Fruit fly (Drosophila melanogaster) whole organism, embryonic: ENCODE measurements around the gene Cdc16.

Source experiments
- B-H1 ChIP-seq: fragments of 200-800 bp; sonication (Bioruptor generic); IDR thresholded peaks from 3 replicates; pipeline ENCODE4 v1.3.6; 2022; ENCODE audit warnings: missing biosample characterization, missing genetic modification characterization
- CG10543 ChIP-seq: fragments of 200-800 bp; sonication (Bioruptor generic); optimal IDR thresholded peaks from 3 replicates; lab custom pipeline; 2017; ENCODE audit warnings: missing biosample characterization, mild to moderate bottlenecking, missing genetic modification characterization, moderate library complexity
- CG11695 ChIP-seq: fragments of 200-800 bp; sonication (Bioruptor generic); IDR thresholded peaks from 3 replicates; pipeline ENCODE4 v1.3.6; 2022; ENCODE audit warnings: missing biosample characterization, missing genetic modification characterization
- CG11723 ChIP-seq: fragments of 200-800 bp; sonication (Bioruptor generic); optimal IDR thresholded peaks from 2 replicates; lab custom pipeline; 2017; ENCODE audit warnings: missing biosample characterization, mild to moderate bottlenecking, missing genetic modification characterization
- CG1233 ChIP-seq: fragments of 200-800 bp; sonication (Bioruptor generic); optimal IDR thresholded peaks from 4 replicates; lab custom pipeline; 2018; ENCODE audit warnings: missing biosample characterization, mild to moderate bottlenecking, missing genetic modification characterization
- CG12769 ChIP-seq: fragments of 200-800 bp; sonication (Bioruptor generic); optimal IDR thresholded peaks from 2 replicates; lab custom pipeline; 2019; ENCODE audit warnings: missing biosample characterization, mild to moderate bottlenecking, missing genetic modification characterization, moderate library complexity
- CG12942 ChIP-seq: fragments of 200-800 bp; sonication (Bioruptor generic); optimal IDR thresholded peaks from 3 replicates; lab custom pipeline; 2016; ENCODE audit warnings: missing biosample characterization, missing genetic modification characterization
- CG13424 ChIP-seq: fragments of 200-800 bp; sonication (Bioruptor generic); optimal IDR thresholded peaks from 2 replicates; lab custom pipeline; 2019; ENCODE audit warnings: missing biosample characterization, mild to moderate bottlenecking, missing genetic modification characterization, moderate library complexity
- CG16815 ChIP-seq: fragments of 200-800 bp; sonication (Bioruptor generic); optimal IDR thresholded peaks from 3 replicates; lab custom pipeline; 2017; ENCODE audit warnings: missing biosample characterization, mild to moderate bottlenecking, missing genetic modification characterization
- CG2875 ChIP-seq: fragments of 200-800 bp; sonication (Bioruptor generic); optimal IDR thresholded peaks from 2 replicates; lab custom pipeline; 2017; ENCODE audit warnings: missing biosample characterization, mild to moderate bottlenecking, missing genetic modification characterization, missing genetic modification reagents
- CG3065 ChIP-seq: fragments of 200-800 bp; sonication (Bioruptor generic); optimal IDR thresholded peaks from 2 replicates; lab custom pipeline; 2016; ENCODE audit warnings: missing biosample characterization, missing genetic modification characterization
- CG32532 ChIP-seq: fragments of 200-800 bp; sonication (Bioruptor generic); IDR thresholded peaks from 2 replicates; pipeline ENCODE4 v1.3.6; 2022; ENCODE audit warnings: missing biosample characterization, missing genetic modification characterization
- CG33557 ChIP-seq: fragments of 200-800 bp; sonication (Bioruptor generic); optimal IDR thresholded peaks from 2 replicates; lab custom pipeline; 2019; ENCODE audit warnings: missing biosample characterization, mild to moderate bottlenecking, missing genetic modification characterization, moderate library complexity
- CG3838 ChIP-seq: fragments of 200-800 bp; sonication (Bioruptor generic); optimal IDR thresholded peaks from 3 replicates; lab custom pipeline; 2016; ENCODE audit warnings: missing biosample characterization, missing genetic modification characterization
- CG4617 ChIP-seq: fragments of 200-800 bp; sonication (Bioruptor generic); optimal IDR thresholded peaks from 3 replicates; lab custom pipeline; 2016; ENCODE audit warnings: missing biosample characterization, missing genetic modification characterization, borderline replicate concordance
- CG4707 ChIP-seq: fragments of 200-800 bp; sonication (Bioruptor generic); optimal IDR thresholded peaks from 2 replicates; lab custom pipeline; 2018; ENCODE audit warnings: missing biosample characterization, mild to moderate bottlenecking, missing genetic modification characterization, moderate library complexity
- CG7839 ChIP-seq: fragments of 200-800 bp; sonication (Bioruptor generic); optimal IDR thresholded peaks from 3 replicates; lab custom pipeline; 2018; ENCODE audit warnings: missing biosample characterization, mild to moderate bottlenecking, missing genetic modification characterization, moderate library complexity
- CG7928 ChIP-seq: fragments of 200-800 bp; sonication (Bioruptor generic); optimal IDR thresholded peaks from 2 replicates; lab custom pipeline; 2017; ENCODE audit warnings: missing biosample characterization, mild to moderate bottlenecking, missing genetic modification characterization
- Dbx ChIP-seq: fragments of 200-800 bp; sonication (Bioruptor generic); IDR thresholded peaks from 3 replicates; pipeline ENCODE4 v1.3.6; 2022; ENCODE audit warnings: missing biosample characterization, missing genetic modification characterization
- Dip3 ChIP-seq: fragments of 200-800 bp; sonication (Bioruptor generic); optimal IDR thresholded peaks from 3 replicates; lab custom pipeline; 2016; ENCODE audit warnings: missing biosample characterization, missing genetic modification characterization
- Fer3 ChIP-seq: fragments of 200-800 bp; sonication (Bioruptor generic); optimal IDR thresholded peaks from 2 replicates; lab custom pipeline; 2018; ENCODE audit warnings: missing biosample characterization, mild to moderate bottlenecking, missing genetic modification characterization, moderate library complexity
- HLHmδ ChIP-seq: fragments of 200-800 bp; sonication (Bioruptor generic); optimal IDR thresholded peaks from 2 replicates; lab custom pipeline; 2018; ENCODE audit warnings: missing biosample characterization, mild to moderate bottlenecking, missing genetic modification characterization, moderate library complexity
- Hr3 ChIP-seq: fragments of 200-800 bp; sonication (Bioruptor generic); optimal IDR thresholded peaks from 3 replicates; lab custom pipeline; 2016; ENCODE audit warnings: missing biosample characterization, missing genetic modification characterization
- NK7.1 ChIP-seq: fragments of 200-800 bp; sonication (Bioruptor generic); optimal IDR thresholded peaks from 3 replicates; lab custom pipeline; 2016; ENCODE audit warnings: missing biosample characterization, missing genetic modification characterization
- Oli ChIP-seq: fragments of 200-800 bp; sonication (Bioruptor generic); optimal IDR thresholded peaks from 2 replicates; lab custom pipeline; 2018; ENCODE audit warnings: missing biosample characterization, mild to moderate bottlenecking, missing genetic modification characterization, moderate library complexity
- Rx ChIP-seq: fragments of 200-800 bp; sonication (Bioruptor generic); IDR thresholded peaks from 2 replicates; pipeline ENCODE4 v1.3.6; 2022; ENCODE audit warnings: missing biosample characterization, missing genetic modification characterization
- Sox100B ChIP-seq: fragments of 200-800 bp; sonication (Bioruptor generic); optimal IDR thresholded peaks from 3 replicates; lab custom pipeline; 2018; ENCODE audit warnings: missing biosample characterization, mild to moderate bottlenecking, missing genetic modification characterization
- ase ChIP-seq: fragments of 200-800 bp; sonication (Bioruptor generic); IDR thresholded peaks from 3 replicates; pipeline ENCODE4 v1.3.6; 2022; ENCODE audit warnings: missing biosample characterization, missing genetic modification characterization
- ash1 ChIP-seq: fragments of 200-800 bp; sonication (Bioruptor generic); optimal IDR thresholded peaks from 2 replicates; lab custom pipeline; 2018; ENCODE audit warnings: missing biosample characterization, mild to moderate bottlenecking, missing genetic modification characterization
- az2 ChIP-seq: fragments of 200-800 bp; sonication (Bioruptor generic); optimal IDR thresholded peaks from 3 replicates; lab custom pipeline; 2016; ENCODE audit warnings: missing biosample characterization, missing genetic modification characterization
- cwo ChIP-seq: fragments of 200-800 bp; sonication (Bioruptor generic); optimal IDR thresholded peaks from 3 replicates; lab custom pipeline; 2017; ENCODE audit warnings: missing biosample characterization, missing genetic modification characterization, mild to moderate bottlenecking, moderate library complexity, missing genetic modification reagents
- da ChIP-seq: fragments of 200-800 bp; sonication (Bioruptor generic); optimal IDR thresholded peaks from 2 replicates; lab custom pipeline; 2016; ENCODE audit warnings: missing biosample characterization, missing genetic modification characterization
- fd102C ChIP-seq: fragments of 200-800 bp; sonication (Bioruptor generic); optimal IDR thresholded peaks from 2 replicates; lab custom pipeline; 2018; ENCODE audit warnings: missing biosample characterization, mild to moderate bottlenecking, missing genetic modification characterization, moderate library complexity
- gcm2 ChIP-seq: fragments of 200-800 bp; sonication (Bioruptor generic); optimal IDR thresholded peaks from 2 replicates; lab custom pipeline; 2016; ENCODE audit warnings: missing biosample characterization, missing genetic modification characterization
- gem ChIP-seq: fragments of 200-800 bp; sonication (Bioruptor generic); optimal IDR thresholded peaks from 2 replicates; lab custom pipeline; 2019; ENCODE audit warnings: missing biosample characterization, mild to moderate bottlenecking, missing genetic modification characterization, moderate library complexity
- gro ChIP-seq: fragments of 200-800 bp; sonication (Bioruptor generic); optimal IDR thresholded peaks from 2 replicates; lab custom pipeline; 2016; ENCODE audit warnings: missing biosample characterization, missing genetic modification characterization
- gsb ChIP-seq: fragments of 200-800 bp; sonication (Bioruptor generic); IDR thresholded peaks from 2 replicates; pipeline ENCODE4 v1.3.6; 2022; ENCODE audit warnings: missing biosample characterization, missing genetic modification characterization
- h ChIP-seq: fragments of >200 bp; optimal IDR thresholded peaks from 2 replicates; lab custom pipeline; 2017
- ham ChIP-seq: fragments of 200-800 bp; sonication (Bioruptor generic); IDR thresholded peaks from 2 replicates; pipeline ENCODE4 v1.3.6; 2022; ENCODE audit warnings: missing biosample characterization, missing genetic modification characterization
- her ChIP-seq: fragments of 200-800 bp; sonication (Bioruptor generic); optimal IDR thresholded peaks from 2 replicates; lab custom pipeline; 2016; ENCODE audit warnings: missing biosample characterization, missing genetic modification characterization
- ind ChIP-seq: fragments of 200-800 bp; sonication (Bioruptor generic); optimal IDR thresholded peaks from 3 replicates; lab custom pipeline; 2016; ENCODE audit warnings: missing biosample characterization, missing genetic modification characterization
- jumu ChIP-seq: fragments of 200-800 bp; sonication (Bioruptor generic); optimal IDR thresholded peaks from 3 replicates; lab custom pipeline; 2016; ENCODE audit warnings: missing biosample characterization, missing genetic modification characterization
- phol ChIP-seq: fragments of 200-800 bp; sonication (Bioruptor generic); optimal IDR thresholded peaks from 3 replicates; lab custom pipeline; 2018; ENCODE audit warnings: missing biosample characterization, mild to moderate bottlenecking, missing genetic modification characterization, moderate library complexity
- psq ChIP-seq: fragments of 200-800 bp; sonication (Bioruptor generic); optimal IDR thresholded peaks from 2 replicates; lab custom pipeline; 2017; ENCODE audit warnings: missing biosample characterization, missing genetic modification characterization
- repo ChIP-seq: fragments of 200-800 bp; sonication (Bioruptor generic); optimal IDR thresholded peaks from 2 replicates; lab custom pipeline; 2016; ENCODE audit warnings: missing biosample characterization, missing genetic modification characterization
- row ChIP-seq: fragments of 200-800 bp; sonication (Bioruptor generic); IDR thresholded peaks from 3 replicates; pipeline ENCODE4 v1.3.6; 2022; ENCODE audit warnings: missing biosample characterization, missing genetic modification characterization
- sens ChIP-seq: fragments of 200-800 bp; sonication (Bioruptor generic); peaks from one replicate; lab custom pipeline; 2016; ENCODE audit warnings: missing biosample characterization, missing genetic modification characterization
- sens-2 ChIP-seq: fragments of 200-800 bp; sonication (Bioruptor generic); IDR thresholded peaks from 2 replicates; pipeline ENCODE4 v1.3.6; 2022; ENCODE audit warnings: missing biosample characterization, missing genetic modification characterization
- sima ChIP-seq: fragments of 200-800 bp; sonication (Bioruptor generic); optimal IDR thresholded peaks from 2 replicates; lab custom pipeline; 2016; ENCODE audit warnings: missing biosample characterization, missing genetic modification characterization
- slp2 ChIP-seq: fragments of 200-800 bp; sonication (Bioruptor generic); optimal IDR thresholded peaks from 2 replicates; lab custom pipeline; 2016; ENCODE audit warnings: missing biosample characterization, missing genetic modification characterization
- tna ChIP-seq: fragments of 200-800 bp; sonication (Bioruptor generic); IDR thresholded peaks from 2 replicates; pipeline ENCODE4 v1.3.6; 2022; ENCODE audit warnings: missing biosample characterization, missing genetic modification characterization; ENCODE audit not compliant: partially characterized antibody
- trh ChIP-seq: fragments of 200-800 bp; sonication (Bioruptor generic); optimal IDR thresholded peaks from 2 replicates; lab custom pipeline; 2016; ENCODE audit warnings: missing biosample characterization, missing genetic modification characterization
- twi ChIP-seq: fragments of 200-800 bp; optimal IDR thresholded peaks from 2 replicates; lab custom pipeline; 2019; ENCODE audit warnings: missing biosample characterization, mild to moderate bottlenecking, missing genetic modification characterization, moderate library complexity
- yki ChIP-seq: fragments of >200 bp; optimal IDR thresholded peaks from 3 replicates; lab custom pipeline; 2018

Gene Cdc16

DNA sequence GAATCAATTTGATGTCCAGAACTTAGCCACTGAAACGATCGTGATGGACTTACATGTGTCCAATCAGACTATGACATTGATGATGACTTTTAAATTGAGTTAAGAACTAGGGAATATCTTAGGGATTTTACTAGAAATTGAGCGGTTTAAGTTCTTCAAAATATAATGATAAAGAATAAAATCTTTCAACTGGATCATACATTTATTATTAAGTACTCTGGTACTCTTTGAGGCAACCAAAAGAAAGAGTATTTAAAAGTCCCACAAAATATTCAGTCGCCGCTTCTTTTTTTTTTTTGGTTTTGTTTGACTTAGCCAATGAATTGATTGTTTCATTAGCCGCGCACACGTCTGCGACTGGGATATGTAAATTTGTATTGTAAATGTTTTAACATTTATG is 29.1 kb downstream of the Cdc16 start (continued):
- TF ChIP-seq Hr3 (GFP tag; lab: Kevin White, UChicago) = no peak
- TF ChIP-seq ind = no peak
- TF ChIP-seq NK7.1 (GFP tag; lab: Kevin White, UChicago) = no peak
- no peak for TF ChIP-seq gcm2 (GFP tag; lab: Kevin White, UChicago)
- no peak for TF ChIP-seq repo (GFP tag; lab: Kevin White, UChicago)
- peak; percentile 25 for TF ChIP-seq CG7839 (tag; lab: Kevin White, UChicago)
- no peak for TF ChIP-seq sens (GFP tag; lab: Kevin White, UChicago)
- TF ChIP-seq CG12942 (GFP tag; lab: Kevin White, UChicago) = no peak
- no peak for TF ChIP-seq CG11695 (GFP tag; lab: Robert Waterston, UW)
- no peak for TF ChIP-seq gsb
- no peak for TF ChIP-seq CG7928
- TF ChIP-seq fd102C (GFP tag; lab: Kevin White, UChicago) = no peak
- no peak for TF ChIP-seq B-H1 (GFP tag; lab: Robert Waterston, UW)
- no peak for TF ChIP-seq da (GFP tag; lab: Kevin White, UChicago)
- no peak for TF ChIP-seq h (lab: Kevin White, UChicago)
- TF ChIP-seq sens-2 (GFP tag; lab: Robert Waterston, UW) = no peak
- TF ChIP-seq CG12769 = no peak
- no peak for TF ChIP-seq jumu
- TF ChIP-seq ham (GFP tag; lab: Robert Waterston, UW) = no peak
- peak; percentile 9 for TF ChIP-seq CG13424 (tag; lab: Kevin White, UChicago)
- no peak for TF ChIP-seq CG16815 (GFP tag; lab: Kevin White, UChicago)
- no peak for TF ChIP-seq Rx (GFP tag; lab: Robert Waterston, UW)
- no peak for TF ChIP-seq gro
- no peak for TF ChIP-seq trh (GFP tag; lab: Kevin White, UChicago)
- TF ChIP-seq Dbx (GFP tag; lab: Robert Waterston, UW) = no peak
- no peak for TF ChIP-seq HLHmδ
- no peak for TF ChIP-seq tna (GFP tag; lab: Robert Waterston, UW)
- no peak for TF ChIP-seq CG4707 (GFP tag; lab: Kevin White, UChicago)
- no peak for TF ChIP-seq ase (GFP tag; lab: Robert Waterston, UW)
- TF ChIP-seq ash1 = no peak
- no peak for TF ChIP-seq CG3065 (GFP tag; lab: Kevin White, UChicago)
- TF ChIP-seq CG10543 (GFP tag; lab: Kevin White, UChicago) = no peak
- TF ChIP-seq CG4617 (GFP tag; lab: Kevin White, UChicago) = no peak
- no peak for TF ChIP-seq CG2875
- TF ChIP-seq Fer3 (tag; lab: Kevin White, UChicago) = no peak
- no peak for TF ChIP-seq CG33557
- TF ChIP-seq CG3838 (GFP tag; lab: Kevin White, UChicago) = no peak
- no peak for TF ChIP-seq cwo
- TF ChIP-seq psq (GFP tag; lab: Kevin White, UChicago) = no peak
- TF ChIP-seq her (GFP tag; lab: Kevin White, UChicago) = no peak
- TF ChIP-seq slp2 (GFP tag; lab: Kevin White, UChicago) = no peak
- TF ChIP-seq phol (tag; lab: Kevin White, UChicago) = no peak
- TF ChIP-seq gem (tag; lab: Kevin White, UChicago) = peak; percentile 51
- TF ChIP-seq sima (GFP tag; lab: Kevin White, UChicago) = no peak
- peak; percentile 20 for TF ChIP-seq az2 (GFP tag; lab: Kevin White, UChicago)
- no peak for TF ChIP-seq CG11723 (GFP tag; lab: Kevin White, UChicago)
- no peak for TF ChIP-seq CG1233 (GFP tag; lab: Kevin White, UChicago)
- peak; percentile 22; the same call in 1 of the 3 replicates for TF ChIP-seq row
- no peak for TF ChIP-seq yki (lab: Kevin White, UChicago)
- TF ChIP-seq twi = no peak
- no peak for TF ChIP-seq Sox100B
- TF ChIP-seq CG32532 (GFP tag; lab: Robert Waterston, UW) = no peak
- TF ChIP-seq Dip3 (GFP tag; lab: Kevin White, UChicago) = no peak
- TF ChIP-seq Oli (tag; lab: Kevin White, UChicago) = peak; percentile 28
